Fruit fly (Drosophila melanogaster) Kc167 (cell line): Measurements from ENCODE around the gene CG13040.

Experiments
- Sin3A ChIP-seq: fragments of >200 bp; optimal IDR thresholded peaks from 2 replicates; lab custom pipeline; 2018; ENCODE audit warnings: missing external identifiers
- h ChIP-seq: fragments of >200 bp; optimal IDR thresholded peaks from 3 replicates; lab custom pipeline; 2018; ENCODE audit warnings: missing external identifiers
- psq ChIP-seq: fragments of >200 bp; optimal IDR thresholded peaks from 2 replicates; lab custom pipeline; 2017; ENCODE audit warnings: missing external identifiers
- ttk ChIP-seq: sonication (Bioruptor generic); optimal IDR thresholded peaks from 2 replicates; lab custom pipeline; 2017; ENCODE audit warnings: missing external identifiers

- TF ChIP-seq ttk (lab: Kevin White, UChicago) (no peak), h (no peak), psq (lab: Kevin White, UChicago) (no peak), Sin3A (lab: Kevin White, UChicago) (no peak)
These were observed 40.3 kb downstream of the CG13040 start for dm6 chr3L:16286258-16286657.
